Comparison of ENCODE assay signal across 2 worm cellular contexts in genomic region chrX:16209660-16210059, ce11.
TF ChIP-seq lines count a peak whose summit lies in the region.

No protein-coding gene starts in this region.

TF ChIP-seq in whole organism, L4 larva, 104 proteins besides CTCF, POLR2A, EP300 and RAD21 (continued from another document):
- peak; percentile 45 for TF ChIP-seq sdz-12 (GFP tag; optimal IDR thresholded peaks at IDR 0.05; lab: Kevin White, UChicago)
- TF ChIP-seq zag-1 (tag; optimal IDR thresholded peaks at IDR 0.05; lab: Kevin White, UChicago) = peak; percentile 30
- TF ChIP-seq attf-4 (tag; optimal IDR thresholded peaks at IDR 0.05; lab: Kevin White, UChicago) = peak; percentile 17
- no peak for TF ChIP-seq ama-1 (optimal IDR thresholded peaks at IDR 0.05; lab: Kevin White, UChicago)
- peak; percentile 85 for TF ChIP-seq ceh-44 (GFP tag; IDR thresholded peaks at IDR 0.05; lab: Robert Waterston, UW)
- peak; percentile 80 for TF ChIP-seq T20F7.1 (GFP tag; optimal IDR thresholded peaks at IDR 0.05; lab: Kevin White, UChicago)
- TF ChIP-seq aha-1 (tag; lab: Kevin White, UChicago) = peak; percentile 99
- TF ChIP-seq D1046.2 (GFP tag; IDR thresholded peaks at IDR 0.05; lab: Robert Waterston, UW) = peak; percentile 89
- peak; percentile 85; the same call in 1 of the 2 replicates for TF ChIP-seq Y75B8A.6 (GFP tag; IDR thresholded peaks at IDR 0.05; lab: Robert Waterston, UW)
- TF ChIP-seq mxl-3 (GFP tag; optimal IDR thresholded peaks at IDR 0.05; lab: Kevin White, UChicago) = peak; percentile 75
- TF ChIP-seq dve-1 (tag; optimal IDR thresholded peaks at IDR 0.05; lab: Kevin White, UChicago; ENCODE audit: insufficient read depth) = peak; percentile 89
- TF ChIP-seq hmg-1.1 (GFP tag; IDR thresholded peaks at IDR 0.05; lab: Robert Waterston, UW) = peak; percentile 99
- peak; percentile 98 for TF ChIP-seq pha-4 (GFP tag; IDR thresholded peaks at IDR 0.05; lab: Robert Waterston, UW)
- no peak for TF ChIP-seq pha-4 (tag; optimal IDR thresholded peaks at IDR 0.05; lab: Kevin White, UChicago)
- TF ChIP-seq ces-1 (GFP tag; optimal IDR thresholded peaks at IDR 0.05; lab: Kevin White, UChicago) = peak; percentile 63
- peak; percentile 93 for TF ChIP-seq tra-1 (GFP tag; IDR thresholded peaks at IDR 0.05; lab: Robert Waterston, UW)
- TF ChIP-seq unc-62 (GFP tag; optimal IDR thresholded peaks at IDR 0.05 in 1 of 2; lab: Kevin White, UChicago) = peak; percentile 2 to 59
- no peak for TF ChIP-seq unc-62 (tag; optimal IDR thresholded peaks at IDR 0.05; lab: Kevin White, UChicago)
- peak; percentile 53 for TF ChIP-seq nhr-11 (tag; optimal IDR thresholded peaks at IDR 0.05; lab: Kevin White, UChicago)
- peak; percentile 75 for TF ChIP-seq mxl-2 (GFP tag; conservative IDR thresholded peaks at IDR 0.05; lab: Robert Waterston, UW)
- peak; percentile 97 for TF ChIP-seq vab-7 (GFP tag; IDR thresholded peaks at IDR 0.05; lab: Robert Waterston, UW)
- peak; percentile 96 for TF ChIP-seq duxl-1 (tag; optimal IDR thresholded peaks at IDR 0.05; lab: Kevin White, UChicago; ENCODE audit: poor library complexity)
- TF ChIP-seq mdt-29 (GFP tag; IDR thresholded peaks at IDR 0.05; lab: Robert Waterston, UW) = peak; percentile 78
- TF ChIP-seq ceh-62 (tag; optimal IDR thresholded peaks at IDR 0.05; lab: Kevin White, UChicago) = no peak
- TF ChIP-seq nhr-42 (GFP tag; IDR thresholded peaks at IDR 0.05; lab: Robert Waterston, UW) = peak; percentile 94
- peak; percentile 79 for TF ChIP-seq php-3 (GFP tag; IDR thresholded peaks at IDR 0.05; lab: Robert Waterston, UW)
- TF ChIP-seq dpl-1 (GFP tag; optimal IDR thresholded peaks at IDR 0.05; lab: Kevin White, UChicago) = peak; percentile 59
- TF ChIP-seq mdl-1 (tag; optimal IDR thresholded peaks at IDR 0.05; lab: Kevin White, UChicago) = peak in 1 of 2 experiments; percentile 28
- TF ChIP-seq dmd-9 (GFP tag; IDR thresholded peaks at IDR 0.05; lab: Robert Waterston, UW) = peak; percentile 86
- TF ChIP-seq egl-27 (tag; optimal IDR thresholded peaks at IDR 0.05; lab: Kevin White, UChicago) = no peak
- TF ChIP-seq snpc-4 (tag; optimal IDR thresholded peaks at IDR 0.05; lab: Kevin White, UChicago) = peak; percentile 31
- TF ChIP-seq F37D6.2 (tag; optimal IDR thresholded peaks at IDR 0.05; lab: Kevin White, UChicago) = peak; percentile 93
- TF ChIP-seq zfp-2 (tag; optimal IDR thresholded peaks at IDR 0.05; lab: Kevin White, UChicago) = peak; percentile 52
- peak; percentile 99 for TF ChIP-seq egl-43 (GFP tag; IDR thresholded peaks at IDR 0.05; lab: Robert Waterston, UW)
- TF ChIP-seq Y48G9A.11 (GFP tag; IDR thresholded peaks at IDR 0.05; lab: Robert Waterston, UW) = peak; percentile 77
- TF ChIP-seq arid-1 (GFP tag; conservative IDR thresholded peaks at IDR 0.05; lab: Robert Waterston, UW) = peak; percentile 85
- peak; percentile 87 for TF ChIP-seq lin-29 (GFP tag; IDR thresholded peaks at IDR 0.05; lab: Robert Waterston, UW)
- no peak for TF ChIP-seq unc-39 (tag; optimal IDR thresholded peaks at IDR 0.05; lab: Kevin White, UChicago)
- peak; percentile 82 for TF ChIP-seq nhr-77 (tag; optimal IDR thresholded peaks at IDR 0.05; lab: Kevin White, UChicago)
- peak; percentile 66 for TF ChIP-seq ceh-32 (tag; optimal IDR thresholded peaks at IDR 0.05; lab: Kevin White, UChicago; ENCODE audit: poor library complexity)
- no peak for TF ChIP-seq daf-12 (tag; optimal IDR thresholded peaks at IDR 0.05; lab: Kevin White, UChicago)
- peak; percentile 44 for TF ChIP-seq fkh-10 (GFP tag; optimal IDR thresholded peaks at IDR 0.05; lab: Kevin White, UChicago)
- TF ChIP-seq nhr-237 (tag; optimal IDR thresholded peaks at IDR 0.05; lab: Kevin White, UChicago) = peak; percentile 55
- peak; percentile 88 for TF ChIP-seq snpc-1.2 (GFP tag; IDR thresholded peaks at IDR 0.05; lab: Robert Waterston, UW)
- TF ChIP-seq daf-8 (GFP tag; IDR thresholded peaks at IDR 0.05; lab: Robert Waterston, UW) = 0 out of 2 replicates have a peak, but pooled peaks have one; percentile 66

TF ChIP-seq in whole organism, late embryonic, 69 proteins besides CTCF, POLR2A, EP300 and RAD21 (continued from another document):
- peak; percentile 48 for TF ChIP-seq eyg-1 (tag; optimal IDR thresholded peaks at IDR 0.05; lab: Kevin White, UChicago)
- TF ChIP-seq ceh-24 (tag; optimal IDR thresholded peaks at IDR 0.05; lab: Kevin White, UChicago) = peak; percentile 48
